Worm (Caenorhabditis elegans): ENCODE results near the gene htrl-1.

ce11 chrV:11543564-11543963, 47.4 kb upstream of the htrl-1 start, which contains the start of gene F38B7.2:
- TF ChIP-seq T22C8.4 (GFP tag; IDR thresholded peaks at IDR 0.05) (no peak), ztf-29 (GFP tag; IDR thresholded peaks at IDR 0.05) (no peak), flt-1 (GFP tag; IDR thresholded peaks at IDR 0.05) (no peak), ref-1 (GFP tag; conservative IDR thresholded peaks at IDR 0.05) (no peak)
